Worm (Caenorhabditis elegans): Measurements from ENCODE around the gene rga-8.
A peak's percentile ranks its signal among the peaks of the same experiment; 100 is the strongest.

rga-8 gene

ce11 chrX:5279674-5280073 is at the start of gene rga-8:
Gene rga-8 (minus strand): TSS chrX:5279774.
- TF ChIP-seq lin-32 (GFP tag; optimal IDR thresholded peaks at IDR 0.05), result no peak
- TF ChIP-seq mep-1 (tag; optimal IDR thresholded peaks at IDR 0.05), result no peak
- no peak for TF ChIP-seq hlh-1 (tag; optimal IDR thresholded peaks at IDR 0.05)
- no peak for TF ChIP-seq lsy-2 (tag; optimal IDR thresholded peaks at IDR 0.05)
- TF ChIP-seq zip-8 (tag; optimal IDR thresholded peaks at IDR 0.05), result no peak
- no peak for TF ChIP-seq elt-3 (tag; optimal IDR thresholded peaks at IDR 0.05)
- no peak for TF ChIP-seq ceh-39 (tag; optimal IDR thresholded peaks at IDR 0.05)
- TF ChIP-seq pha-4 (tag; optimal IDR thresholded peaks at IDR 0.05), result no peak
- no peak for TF ChIP-seq sptf-1 (tag; optimal IDR thresholded peaks at IDR 0.05)
- no peak for TF ChIP-seq mab-5 (tag; optimal IDR thresholded peaks at IDR 0.05)
- TF ChIP-seq unc-62 (GFP tag; optimal IDR thresholded peaks at IDR 0.05), result no peak
- TF ChIP-seq drap-1 (GFP tag; optimal IDR thresholded peaks at IDR 0.05), result no peak
- TF ChIP-seq blmp-1 (tag; optimal IDR thresholded peaks at IDR 0.05), result no peak
- TF ChIP-seq nhr-76 (tag; optimal IDR thresholded peaks at IDR 0.05), result no peak
- TF ChIP-seq ham-2 (GFP tag; optimal IDR thresholded peaks at IDR 0.05), result no peak
- TF ChIP-seq snpc-4 (tag; optimal IDR thresholded peaks at IDR 0.05), result no peak
- TF ChIP-seq bed-3 (GFP tag; optimal IDR thresholded peaks at IDR 0.05), result no peak
- TF ChIP-seq lin-13 (tag; optimal IDR thresholded peaks at IDR 0.05), result no peak
- TF ChIP-seq cnd-1 (tag; optimal IDR thresholded peaks at IDR 0.05), result no peak
- no peak for TF ChIP-seq ceh-83 (GFP tag; optimal IDR thresholded peaks at IDR 0.05)

- no peak for TF ChIP-seq M03D4.4 (tag; optimal IDR thresholded peaks at IDR 0.05)
- no peak for TF ChIP-seq hlh-1 (tag; optimal IDR thresholded peaks at IDR 0.05)
- TF ChIP-seq mep-1 (tag; optimal IDR thresholded peaks at IDR 0.05), result no peak
- no peak for TF ChIP-seq unc-62 (GFP tag; optimal IDR thresholded peaks at IDR 0.05)
- TF ChIP-seq unc-39 (tag; optimal IDR thresholded peaks at IDR 0.05), result no peak
- TF ChIP-seq nhr-12 (tag; optimal IDR thresholded peaks at IDR 0.05), result no peak
- no peak for TF ChIP-seq lin-13 (tag; optimal IDR thresholded peaks at IDR 0.05)
- no peak for TF ChIP-seq mab-5 (tag; optimal IDR thresholded peaks at IDR 0.05)
- no peak for TF ChIP-seq ztf-11 (tag; optimal IDR thresholded peaks at IDR 0.05)
- no peak for TF ChIP-seq unc-120 (tag; optimal IDR thresholded peaks at IDR 0.05; ENCODE audit: poor library complexity, severe bottlenecking)
- no peak for TF ChIP-seq sptf-1 (tag; optimal IDR thresholded peaks at IDR 0.05)
- TF ChIP-seq ceh-43 (GFP tag; optimal IDR thresholded peaks at IDR 0.05), result no peak
- TF ChIP-seq blmp-1 (tag; optimal IDR thresholded peaks at IDR 0.05), result no peak
- no peak for TF ChIP-seq nhr-76 (tag; optimal IDR thresholded peaks at IDR 0.05)
- no peak for TF ChIP-seq ces-1 (GFP tag; optimal IDR thresholded peaks at IDR 0.05)
These were observed 49.7 kb upstream of the rga-8 start, which contains the start of gene C26B9.5 for ce11 chrX:5329236-5329635. Gene C26B9.5 (plus strand): TSS chrX:5329479.

ce11 chrX:5323287-5323686 is 43.7 kb upstream of the rga-8 start, which contains the start of gene sto-2:
Gene sto-2 (minus strand): TSS chrX:5323387.
- TF ChIP-seq lin-13 (tag; optimal IDR thresholded peaks at IDR 0.05), result no peak
- TF ChIP-seq mab-5 (tag; optimal IDR thresholded peaks at IDR 0.05), result no peak
- no peak for TF ChIP-seq ztf-11 (tag; optimal IDR thresholded peaks at IDR 0.05)
- TF ChIP-seq ceh-39 (tag; optimal IDR thresholded peaks at IDR 0.05), result no peak
- TF ChIP-seq ceh-83 (GFP tag; optimal IDR thresholded peaks at IDR 0.05), result no peak
- TF ChIP-seq bed-3 (GFP tag; optimal IDR thresholded peaks at IDR 0.05), result no peak
- TF ChIP-seq ham-2 (GFP tag; optimal IDR thresholded peaks at IDR 0.05), result no peak
- TF ChIP-seq unc-39 (tag; optimal IDR thresholded peaks at IDR 0.05), result no peak
- TF ChIP-seq ces-1 (GFP tag; optimal IDR thresholded peaks at IDR 0.05), result no peak

- no peak for TF ChIP-seq hlh-1 (tag; optimal IDR thresholded peaks at IDR 0.05)
- TF ChIP-seq ceh-43 (GFP tag; optimal IDR thresholded peaks at IDR 0.05), result no peak
- peak; percentile 82 for TF ChIP-seq ces-1 (GFP tag; optimal IDR thresholded peaks at IDR 0.05)
These were observed 42.0 kb upstream of the rga-8 start for ce11 chrX:5321563-5321962.

ce11 chrX:5319214-5319838 is 39.8 kb upstream of the rga-8 start:
- peak; percentile 72 for TF ChIP-seq mls-2 (tag; optimal IDR thresholded peaks at IDR 0.05)
- peak; percentile 86 for TF ChIP-seq ceh-83 (GFP tag; optimal IDR thresholded peaks at IDR 0.05)
- peak; percentile 79 for TF ChIP-seq M03D4.4 (tag; optimal IDR thresholded peaks at IDR 0.05)
- TF ChIP-seq flh-1 (GFP tag; optimal IDR thresholded peaks at IDR 0.05), result peak; percentile 53
- TF ChIP-seq nhr-12 (tag; optimal IDR thresholded peaks at IDR 0.05), result no peak
- peak; percentile 30 for TF ChIP-seq unc-62 (GFP tag; optimal IDR thresholded peaks at IDR 0.05)
- peak; percentile 15 for TF ChIP-seq pha-4 (tag; optimal IDR thresholded peaks at IDR 0.05)
- peak; percentile 86 for TF ChIP-seq ceh-43 (GFP tag; optimal IDR thresholded peaks at IDR 0.05)
- no peak for TF ChIP-seq lsy-2 (tag; optimal IDR thresholded peaks at IDR 0.05)
- TF ChIP-seq cnd-1 (tag; optimal IDR thresholded peaks at IDR 0.05), result peak; percentile 76
- TF ChIP-seq unc-39 (tag; optimal IDR thresholded peaks at IDR 0.05), result no peak
- peak; percentile 83 for TF ChIP-seq sptf-1 (tag; optimal IDR thresholded peaks at IDR 0.05)
- TF ChIP-seq nhr-237 (tag; optimal IDR thresholded peaks at IDR 0.05), result no peak
- TF ChIP-seq nhr-28 (tag; optimal IDR thresholded peaks at IDR 0.05), result no peak
- TF ChIP-seq mep-1 (tag; optimal IDR thresholded peaks at IDR 0.05), result peak; percentile 25
- no peak for TF ChIP-seq elt-1 (tag; optimal IDR thresholded peaks at IDR 0.05; ENCODE audit: borderline replicate concordance, insufficient read depth)
- TF ChIP-seq tbx-8 (GFP tag; optimal IDR thresholded peaks at IDR 0.05), result peak; percentile 62
- peak; percentile 85 for TF ChIP-seq drap-1 (GFP tag; optimal IDR thresholded peaks at IDR 0.05)
- TF ChIP-seq unc-120 (tag; optimal IDR thresholded peaks at IDR 0.05; ENCODE audit: poor library complexity, severe bottlenecking), result peak; percentile 84
- TF ChIP-seq bed-3 (GFP tag; optimal IDR thresholded peaks at IDR 0.05), result peak; percentile 72
- TF ChIP-seq hlh-1 (tag; optimal IDR thresholded peaks at IDR 0.05), result peak; percentile 19
- TF ChIP-seq ham-2 (GFP tag; optimal IDR thresholded peaks at IDR 0.05), result peak; percentile 65
- TF ChIP-seq lin-32 (GFP tag; optimal IDR thresholded peaks at IDR 0.05), result peak; percentile 72
- no peak for TF ChIP-seq mab-5 (tag; optimal IDR thresholded peaks at IDR 0.05)
- TF ChIP-seq sem-2 (GFP tag; optimal IDR thresholded peaks at IDR 0.05), result peak; percentile 75

Data from whole organism, mixed stage, embryonic.